Fruit fly (Drosophila melanogaster) whole organism, embryonic: ENCODE results near the gene gammaTub37C.
A peak's percentile ranks its signal among the peaks of the same experiment; 100 is the strongest.

ENCODE experiments used
- ATbp ChIP-seq: fragments of 200-800 bp; sonication (Bioruptor generic); optimal IDR thresholded peaks from 2 replicates; lab custom pipeline; 2017; ENCODE audit warnings: missing biosample characterization, mild to moderate bottlenecking, missing genetic modification characterization, missing genetic modification reagents
- Abd-B ChIP-seq: fragments of 200-800 bp; sonication (Bioruptor generic); optimal IDR thresholded peaks from 2 replicates; lab custom pipeline; 2018; ENCODE audit warnings: missing biosample characterization, mild to moderate bottlenecking, missing genetic modification characterization, moderate library complexity
- Bgb ChIP-seq: fragments of 200-800 bp; sonication (Bioruptor generic); IDR thresholded peaks from 2 replicates; pipeline ENCODE4 v1.3.6; 2022; ENCODE audit warnings: missing biosample characterization, missing genetic modification characterization; ENCODE audit not compliant: partially characterized antibody
- Bteb2 ChIP-seq: fragments of 200-800 bp; sonication (Bioruptor generic); optimal IDR thresholded peaks from 2 replicates; lab custom pipeline; 2016; ENCODE audit warnings: missing biosample characterization, missing genetic modification characterization
- C15 ChIP-seq: fragments of 200-800 bp; sonication (Bioruptor generic); IDR thresholded peaks from 3 replicates; pipeline ENCODE4 v1.3.6; 2022; ENCODE audit warnings: missing biosample characterization, missing genetic modification characterization
- CG10543 ChIP-seq: fragments of 200-800 bp; sonication (Bioruptor generic); optimal IDR thresholded peaks from 3 replicates; lab custom pipeline; 2017; ENCODE audit warnings: missing biosample characterization, mild to moderate bottlenecking, missing genetic modification characterization, moderate library complexity
- CG10959 ChIP-seq: fragments of 200-800 bp; sonication (Bioruptor generic); IDR thresholded peaks from 2 replicates; pipeline ENCODE4 v1.3.6; 2022; ENCODE audit warnings: missing biosample characterization, missing genetic modification characterization
- CG11093 ChIP-seq: fragments of 200-800 bp; sonication (Bioruptor generic); IDR thresholded peaks from 3 replicates; pipeline ENCODE4 v1.3.6; 2022; ENCODE audit warnings: missing biosample characterization, missing genetic modification characterization
- CG13775 ChIP-seq: fragments of 200-800 bp; sonication (Bioruptor generic); optimal IDR thresholded peaks from 3 replicates; lab custom pipeline; 2017; ENCODE audit warnings: missing biosample characterization, mild to moderate bottlenecking, missing genetic modification characterization
- CG17186 ChIP-seq: fragments of 200-800 bp; sonication (Bioruptor generic); optimal IDR thresholded peaks from 3 replicates; lab custom pipeline; 2017; ENCODE audit warnings: missing biosample characterization, missing genetic modification reagents, missing genetic modification characterization
- CG17328 ChIP-seq: fragments of 200-800 bp; sonication (Bioruptor generic); IDR thresholded peaks from 2 replicates; pipeline ENCODE4 v1.3.6; 2022; ENCODE audit warnings: missing biosample characterization, missing genetic modification characterization
- CG18011 ChIP-seq: fragments of 200-800 bp; sonication (Bioruptor generic); optimal IDR thresholded peaks from 2 replicates; lab custom pipeline; 2017; ENCODE audit warnings: missing biosample characterization, missing genetic modification characterization, mild to moderate bottlenecking, moderate library complexity, missing genotype
- CG2875 ChIP-seq: fragments of 200-800 bp; sonication (Bioruptor generic); optimal IDR thresholded peaks from 2 replicates; lab custom pipeline; 2017; ENCODE audit warnings: missing biosample characterization, mild to moderate bottlenecking, missing genetic modification characterization, missing genetic modification reagents
- CG32772 ChIP-seq: fragments of 200-800 bp; sonication (Bioruptor generic); IDR thresholded peaks from 2 replicates; pipeline ENCODE4 v1.3.6; 2022; ENCODE audit warnings: missing biosample characterization, missing genetic modification characterization
- CG33213 ChIP-seq: fragments of 200-800 bp; sonication (Bioruptor generic); optimal IDR thresholded peaks from 3 replicates; lab custom pipeline; 2016; ENCODE audit warnings: missing biosample characterization, missing genetic modification characterization
- CG4707 ChIP-seq: fragments of 200-800 bp; sonication (Bioruptor generic); optimal IDR thresholded peaks from 2 replicates; lab custom pipeline; 2018; ENCODE audit warnings: missing biosample characterization, mild to moderate bottlenecking, missing genetic modification characterization, moderate library complexity
- CG6175 ChIP-seq: fragments of 200-800 bp; sonication (Bioruptor generic); IDR thresholded peaks from 3 replicates; pipeline ENCODE4 v1.3.6; 2022; ENCODE audit warnings: missing biosample characterization, missing genetic modification characterization
- CG7372 ChIP-seq: fragments of 200-800 bp; sonication (Bioruptor generic); IDR thresholded peaks from 2 replicates; pipeline ENCODE4 v1.3.6; 2022; ENCODE audit warnings: missing biosample characterization, missing genetic modification characterization
- CG8089 ChIP-seq: fragments of 200-800 bp; sonication (Bioruptor generic); optimal IDR thresholded peaks from 3 replicates; lab custom pipeline; 2016; ENCODE audit warnings: missing biosample characterization, missing genetic modification characterization
- CG8765 ChIP-seq: fragments of 200-800 bp; sonication (Bioruptor generic); IDR thresholded peaks from 2 replicates; pipeline ENCODE4 v1.3.6; 2022; ENCODE audit warnings: missing biosample characterization, missing genetic modification characterization
- CG9215 ChIP-seq: fragments of 200-800 bp; sonication (Bioruptor generic); IDR thresholded peaks from 2 replicates; pipeline ENCODE4 v1.3.6; 2022; ENCODE audit warnings: missing biosample characterization, missing genetic modification characterization
- CG9817 ChIP-seq: fragments of 200-800 bp; sonication (Bioruptor generic); optimal IDR thresholded peaks from 2 replicates; lab custom pipeline; 2018; ENCODE audit warnings: missing biosample characterization, mild to moderate bottlenecking, missing genetic modification characterization, moderate library complexity
- Camta ChIP-seq: fragments of 200-800 bp; sonication (Bioruptor generic); optimal IDR thresholded peaks from 2 replicates; lab custom pipeline; 2016; ENCODE audit warnings: missing biosample characterization, missing genetic modification characterization
- Chrac-16 ChIP-seq: fragments of 200-800 bp; sonication (Bioruptor generic); optimal IDR thresholded peaks from 3 replicates; lab custom pipeline; 2016; ENCODE audit warnings: missing biosample characterization, missing genetic modification characterization
- CoRest ChIP-seq: fragments of 200-800 bp; sonication (Bioruptor generic); optimal IDR thresholded peaks from 3 replicates; lab custom pipeline; 2018; ENCODE audit warnings: missing biosample characterization, mild to moderate bottlenecking, missing genetic modification characterization, moderate library complexity
- D19B ChIP-seq: fragments of 200-800 bp; sonication (Bioruptor generic); optimal IDR thresholded peaks from 2 replicates; lab custom pipeline; 2017; ENCODE audit warnings: missing biosample characterization, mild to moderate bottlenecking, missing genetic modification characterization
- Dek ChIP-seq: fragments of 200-800 bp; sonication (Bioruptor generic); optimal IDR thresholded peaks from 3 replicates; lab custom pipeline; 2019; ENCODE audit warnings: missing biosample characterization, mild to moderate bottlenecking, missing genetic modification characterization, moderate library complexity
- Fer2 ChIP-seq: fragments of 200-800 bp; sonication (Bioruptor generic); optimal IDR thresholded peaks from 2 replicates; lab custom pipeline; 2018; ENCODE audit warnings: missing biosample characterization, mild to moderate bottlenecking, missing genetic modification characterization, moderate library complexity
- Pdp1 ChIP-seq, 2 experiments: fragments of 200-800 bp; sonication (Bioruptor generic); optimal IDR thresholded peaks; 3 replicates each; lab custom pipeline; 2016; ENCODE audit warnings: missing biosample characterization in 2 of 2, missing genetic modification characterization in 2 of 2, mild to moderate bottlenecking in 1 of 2, moderate library complexity in 1 of 2
- Ssrp ChIP-seq: fragments of 200-800 bp; sonication (Bioruptor generic); optimal IDR thresholded peaks from 2 replicates; lab custom pipeline; 2018; ENCODE audit warnings: missing biosample characterization, mild to moderate bottlenecking, missing genetic modification characterization, moderate library complexity
- Taf1 ChIP-seq: fragments of 200-800 bp; sonication (Bioruptor generic); IDR thresholded peaks from 2 replicates; pipeline ENCODE4 v1.3.6; 2022; ENCODE audit warnings: missing biosample characterization, missing genetic modification characterization
- Xrp1 ChIP-seq: fragments of 200-800 bp; sonication (Bioruptor generic); IDR thresholded peaks from 2 replicates; pipeline ENCODE4 v1.3.6; 2022; ENCODE audit warnings: missing biosample characterization, missing genetic modification characterization
- disco-r ChIP-seq: fragments of 200-800 bp; sonication (Bioruptor generic); optimal IDR thresholded peaks from 2 replicates; lab custom pipeline; 2016; ENCODE audit warnings: missing biosample characterization, missing genetic modification characterization
- dmrt11E ChIP-seq: fragments of 200-800 bp; sonication (Bioruptor generic); optimal IDR thresholded peaks from 3 replicates; lab custom pipeline; 2018; ENCODE audit warnings: missing biosample characterization, mild to moderate bottlenecking, missing genetic modification characterization, moderate library complexity
- fru ChIP-seq: fragments of >200 bp; optimal IDR thresholded peaks from 2 replicates; lab custom pipeline; 2017
- gcm ChIP-seq: fragments of 200-800 bp; sonication (Bioruptor generic); optimal IDR thresholded peaks from 2 replicates; lab custom pipeline; 2019; ENCODE audit warnings: missing biosample characterization, mild to moderate bottlenecking, missing genetic modification characterization, moderate library complexity
- gsb ChIP-seq: fragments of 200-800 bp; sonication (Bioruptor generic); IDR thresholded peaks from 2 replicates; pipeline ENCODE4 v1.3.6; 2022; ENCODE audit warnings: missing biosample characterization, missing genetic modification characterization
- gsb-n ChIP-seq: fragments of 200-800 bp; sonication (Bioruptor generic); optimal IDR thresholded peaks from 3 replicates; lab custom pipeline; 2018; ENCODE audit warnings: missing biosample characterization, mild to moderate bottlenecking, missing genetic modification characterization
- hbn ChIP-seq: fragments of 200-800 bp; sonication (Bioruptor generic); IDR thresholded peaks from 2 replicates; pipeline ENCODE4 v1.3.6; 2022; ENCODE audit warnings: missing biosample characterization, missing genetic modification characterization; ENCODE audit not compliant: partially characterized antibody
- mld ChIP-seq: fragments of 200-800 bp; sonication (Bioruptor generic); IDR thresholded peaks from 3 replicates; pipeline ENCODE4 v1.3.6; 2022; ENCODE audit warnings: missing biosample characterization, missing genetic modification characterization; ENCODE audit not compliant: partially characterized antibody
- nau ChIP-seq: fragments of 200-800 bp; sonication (Bioruptor generic); optimal IDR thresholded peaks from 3 replicates; lab custom pipeline; 2017; ENCODE audit warnings: missing biosample characterization, mild to moderate bottlenecking, missing genetic modification characterization, missing genetic modification reagents
- odd ChIP-seq: fragments of 200-800 bp; sonication (Bioruptor generic); optimal IDR thresholded peaks from 2 replicates; lab custom pipeline; 2017; ENCODE audit warnings: missing biosample characterization, mild to moderate bottlenecking, missing genetic modification characterization
- pita ChIP-seq: fragments of 200-800 bp; sonication (Bioruptor generic); optimal IDR thresholded peaks from 2 replicates; lab custom pipeline; 2017; ENCODE audit warnings: missing biosample characterization, mild to moderate bottlenecking, missing genetic modification characterization
- prd ChIP-seq, 3 experiments: fragments of >200 bp in 2 of 3; fragments of 200-800 bp in 1 of 3; sonication (Bioruptor generic) in 1 of 3; optimal IDR thresholded peaks in 2 of 3; IDR thresholded peaks in 1 of 3; 2 replicates in 2 of 3; 3 replicates in 1 of 3; pipeline versions ENCODE4 v1.3.6 to Lab custom; 2017 to 2022; ENCODE audit warnings: missing biosample characterization in 1 of 3, missing genetic modification characterization in 1 of 3
- pum ChIP-seq: fragments of 200-800 bp; sonication (Bioruptor generic); optimal IDR thresholded peaks from 2 replicates; lab custom pipeline; 2016; ENCODE audit warnings: missing biosample characterization, missing genetic modification characterization
- seq ChIP-seq: fragments of 200-800 bp; sonication (Bioruptor generic); IDR thresholded peaks from 2 replicates; pipeline ENCODE4 v1.3.6; 2022; ENCODE audit warnings: missing biosample characterization, missing genetic modification characterization
- slbo ChIP-seq: fragments of 200-800 bp; sonication (Bioruptor generic); IDR thresholded peaks from 2 replicates; pipeline ENCODE4 v1.3.6; 2022; ENCODE audit warnings: missing biosample characterization, missing genetic modification characterization
- trh ChIP-seq: fragments of 200-800 bp; sonication (Bioruptor generic); optimal IDR thresholded peaks from 2 replicates; lab custom pipeline; 2016; ENCODE audit warnings: missing biosample characterization, missing genetic modification characterization
- wdn ChIP-seq: fragments of 200-800 bp; sonication (Bioruptor generic); IDR thresholded peaks from 2 replicates; pipeline ENCODE4 v1.3.6; 2022; ENCODE audit warnings: missing biosample characterization, missing genetic modification characterization
- zen ChIP-seq: fragments of 200-800 bp; sonication (Bioruptor generic); optimal IDR thresholded peaks from 3 replicates; lab custom pipeline; 2018; ENCODE audit warnings: missing biosample characterization, mild to moderate bottlenecking, missing genetic modification characterization, moderate library complexity

The gammaTub37C gene

DNA sequence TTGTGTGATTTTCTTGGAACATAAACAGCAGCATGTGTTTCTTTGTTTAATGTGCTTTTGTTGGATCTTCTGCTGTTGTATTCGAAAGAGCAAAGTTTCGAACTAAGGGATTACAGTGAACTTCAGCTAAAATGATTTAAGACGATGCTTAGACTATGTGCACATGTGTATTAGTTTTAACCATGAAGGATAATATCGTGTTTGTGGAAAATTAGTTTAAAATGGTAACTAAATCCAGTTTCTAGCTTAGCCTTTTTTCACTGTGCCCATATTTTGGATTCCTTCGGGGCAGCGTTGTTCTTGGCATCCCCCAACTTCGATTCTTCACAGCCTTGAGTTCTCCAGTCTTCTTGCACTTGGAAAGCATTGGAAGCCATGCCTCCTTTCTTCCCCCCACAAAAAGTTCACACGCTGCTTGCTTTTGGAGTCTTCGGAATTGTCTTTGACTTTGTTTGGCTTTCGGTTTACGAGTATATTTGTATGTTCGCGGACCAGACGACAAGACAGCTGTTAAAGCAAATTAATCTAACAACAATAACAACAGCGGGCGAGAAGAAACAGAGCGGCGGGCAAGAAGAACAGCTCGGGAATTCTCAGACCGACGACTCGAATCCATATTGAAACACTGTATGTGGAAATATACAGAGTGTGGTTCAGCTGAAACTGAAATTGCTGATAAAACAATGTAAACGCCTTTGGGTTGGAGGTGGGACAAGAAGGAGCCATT lies 45.1 kb downstream of the gammaTub37C start (continued):
- TF ChIP-seq Fer2 (tag; lab: Kevin White, UChicago) (no peak), Camta (GFP tag; lab: Kevin White, UChicago) (no peak), CoRest (tag; lab: Kevin White, UChicago) (no peak), CG7372 (GFP tag; lab: Robert Waterston, UW) (no peak), CG10959 (no peak), hbn (GFP tag; lab: Robert Waterston, UW) (no peak), Abd-B (GFP tag; lab: Kevin White, UChicago) (no peak), trh (GFP tag; lab: Kevin White, UChicago) (no peak), CG6175 (GFP tag; lab: Robert Waterston, UW) (no peak), CG13775 (no peak), Bgb (no peak), dmrt11E (tag; lab: Kevin White, UChicago) (no peak), Ssrp (tag; lab: Kevin White, UChicago) (no peak), Chrac-16 (no peak), Dek (tag; lab: Kevin White, UChicago) (no peak), CG9215 (GFP tag; lab: Robert Waterston, UW) (no peak), CG11093 (GFP tag; lab: Robert Waterston, UW) (no peak), odd (GFP tag; lab: Kevin White, UChicago) (peak; percentile 21), Xrp1 (GFP tag; lab: Robert Waterston, UW) (no peak), fru (lab: Kevin White, UChicago) (no peak), CG4707 (no peak), zen (tag; lab: Kevin White, UChicago) (no peak), gsb (GFP tag; lab: Robert Waterston, UW) (no peak), Bteb2 (peak; percentile 21), mld (no peak), CG2875 (GFP tag; lab: Kevin White, UChicago) (peak; percentile 12), ATbp (no peak), nau (GFP tag; lab: Kevin White, UChicago) (no peak), CG9817 (tag; lab: Kevin White, UChicago) (no peak), CG8765 (no peak), CG17328 (GFP tag; lab: Robert Waterston, UW) (no peak), gsb-n (tag; lab: Kevin White, UChicago) (no peak), C15 (GFP tag; lab: Robert Waterston, UW) (no peak), seq (GFP tag; lab: Robert Waterston, UW) (no peak), pum (GFP tag; lab: Kevin White, UChicago) (no peak), CG8089 (GFP tag; lab: Kevin White, UChicago) (no peak), pita (GFP tag; lab: Kevin White, UChicago) (no peak), CG33213 (GFP tag; lab: Kevin White, UChicago) (no peak), CG18011 (GFP tag; lab: Kevin White, UChicago) (no peak), Taf1 (no peak), slbo (GFP tag; lab: Robert Waterston, UW) (no peak), Pdp1 (GFP tag; optimal IDR thresholded peaks at IDR 0.05; lab: Kevin White, UChicago) (no peak), prd (optimal IDR thresholded peaks at IDR 0.05; lab: Kevin White, UChicago) (no peak), prd (GFP tag; IDR thresholded peaks at IDR 0.05; lab: Robert Waterston, UW) (peak; percentile 24; the same call in 1 of the 3 replicates), CG10543 (peak; percentile 34), D19B (GFP tag; lab: Kevin White, UChicago) (no peak), disco-r (GFP tag; lab: Kevin White, UChicago) (no peak), wdn (GFP tag; lab: Robert Waterston, UW) (no peak), CG17186 (GFP tag; lab: Kevin White, UChicago) (no peak), CG32772 (GFP tag; lab: Robert Waterston, UW) (no peak), gcm (GFP tag; lab: Kevin White, UChicago) (no peak)
